Fruit fly (Drosophila melanogaster) whole organism, wandering third instar larva: ENCODE measurements around the gene PGAP2.

Experiments
- Abd-B ChIP-seq: fragments of >200 bp; optimal IDR thresholded peaks from 2 replicates; lab custom pipeline; 2017; ENCODE audit warnings: missing biosample characterization, missing genetic modification characterization
- CG32264 ChIP-seq: fragments of 200-800 bp; sonication (Bioruptor generic); optimal IDR thresholded peaks from 2 replicates; lab custom pipeline; 2016; ENCODE audit warnings: missing biosample characterization, missing genetic modification characterization
- CG9705 ChIP-seq: fragments of 200-800 bp; sonication (Bioruptor generic); optimal IDR thresholded peaks from 2 replicates; lab custom pipeline; 2018; ENCODE audit warnings: missing biosample characterization, mild to moderate bottlenecking, missing genetic modification characterization
- CrebA ChIP-seq: fragments of 200-800 bp; sonication (Bioruptor generic); optimal IDR thresholded peaks from 2 replicates; lab custom pipeline; 2016; ENCODE audit warnings: missing biosample characterization, mild to moderate bottlenecking, missing genetic modification characterization, borderline replicate concordance
- Dfd ChIP-seq: fragments of >200 bp; optimal IDR thresholded peaks from 2 replicates; lab custom pipeline; 2017; ENCODE audit warnings: missing biosample characterization, missing genetic modification characterization
- Dif ChIP-seq: fragments of 200-275, 200-300 bp; sonication (Bioruptor generic); optimal IDR thresholded peaks from 2 replicates; lab custom pipeline; 2018; ENCODE audit warnings: missing biosample characterization, missing genetic modification characterization; ENCODE audit not compliant: partially characterized antibody
- GATAd ChIP-seq: sonication (Bioruptor generic); optimal IDR thresholded peaks from 2 replicates; lab custom pipeline; 2016; ENCODE audit warnings: missing biosample characterization, missing genetic modification characterization
- HLH106 ChIP-seq: fragments of 200-800 bp; optimal IDR thresholded peaks from 3 replicates; lab custom pipeline; 2019; ENCODE audit warnings: missing biosample characterization, mild to moderate bottlenecking, missing genetic modification characterization, moderate library complexity
- Hnf4 ChIP-seq: fragments of 200-800 bp; sonication (Bioruptor generic); optimal IDR thresholded peaks from 2 replicates; lab custom pipeline; 2016; ENCODE audit warnings: missing biosample characterization, mild to moderate bottlenecking, missing genetic modification characterization
- Hr78 ChIP-seq: fragments of >200 bp; optimal IDR thresholded peaks from 2 replicates; lab custom pipeline; 2017; ENCODE audit warnings: missing biosample characterization, missing genetic modification characterization
- Hr83 ChIP-seq: fragments of 200-300 bp; sonication (Bioruptor generic); optimal IDR thresholded peaks from 2 replicates; lab custom pipeline; 2016; ENCODE audit warnings: missing biosample characterization, mild to moderate bottlenecking, missing genetic modification characterization, moderate library complexity; ENCODE audit not compliant: poor library complexity, severe bottlenecking
- Jra ChIP-seq: sonication (Bioruptor generic); optimal IDR thresholded peaks from 2 replicates; lab custom pipeline; 2016; ENCODE audit warnings: missing biosample characterization, missing genetic modification characterization
- Mio ChIP-seq: sonication (Bioruptor generic); optimal IDR thresholded peaks from 2 replicates; lab custom pipeline; 2016; ENCODE audit warnings: missing biosample characterization, missing genetic modification characterization
- Myc ChIP-seq: fragments of >200 bp; optimal IDR thresholded peaks from 2 replicates; lab custom pipeline; 2017
- N ChIP-seq: fragments of >200 bp; optimal IDR thresholded peaks from 2 replicates; lab custom pipeline; 2018; ENCODE audit warnings: missing biosample characterization, missing external identifiers, missing genetic modification characterization
- OdsH ChIP-seq: fragments of 200-800 bp; sonication (Bioruptor generic); optimal IDR thresholded peaks from 2 replicates; lab custom pipeline; 2016; ENCODE audit warnings: missing biosample characterization, mild to moderate bottlenecking, missing genetic modification characterization
- Rel ChIP-seq, 2 experiments: fragments of 200-800 bp; sonication (Bioruptor generic) in 1 of 2; optimal IDR thresholded peaks; 2 replicates in 1 of 2; 3 replicates in 1 of 2; lab custom pipeline; 2016 to 2019; ENCODE audit warnings: mild to moderate bottlenecking in 2 of 2, missing biosample characterization in 2 of 2, missing genetic modification characterization in 2 of 2, moderate library complexity in 1 of 2
- Sp1 ChIP-seq: fragments of 200-800 bp; sonication (Bioruptor generic); optimal IDR thresholded peaks from 3 replicates; lab custom pipeline; 2019; ENCODE audit warnings: missing biosample characterization, mild to moderate bottlenecking, missing genetic modification characterization, moderate library complexity
- Vsx2 ChIP-seq: fragments of 200-300, 225-300 bp; sonication (Bioruptor generic); optimal IDR thresholded peaks from 2 replicates; lab custom pipeline; 2018; ENCODE audit warnings: missing biosample characterization, missing genetic modification characterization; ENCODE audit not compliant: partially characterized antibody
- br ChIP-seq: fragments of 200-800 bp; sonication (Bioruptor generic); optimal IDR thresholded peaks from 2 replicates; lab custom pipeline; 2016; ENCODE audit warnings: missing biosample characterization, missing genetic modification characterization
- brk ChIP-seq: fragments of 200-800 bp; sonication (Bioruptor generic); optimal IDR thresholded peaks from 2 replicates; lab custom pipeline; 2016; ENCODE audit warnings: missing biosample characterization, mild to moderate bottlenecking, missing genetic modification characterization
- dl ChIP-seq, 2 experiments: fragments of 175-275, 200-275 bp in 1 of 2; fragments of 200-275 bp in 1 of 2; sonication (Bioruptor generic); optimal IDR thresholded peaks; lab custom pipeline; 2018; ENCODE audit warnings: mild to moderate bottlenecking in 2 of 2, missing biosample characterization in 2 of 2, missing genetic modification characterization in 2 of 2, moderate library complexity in 2 of 2; ENCODE audit not compliant: partially characterized antibody in 2 of 2, insufficient read depth in 1 of 2
- dmrt93B ChIP-seq: fragments of 200-800 bp; sonication (Bioruptor generic); optimal IDR thresholded peaks from 2 replicates; lab custom pipeline; 2018; ENCODE audit warnings: missing biosample characterization, mild to moderate bottlenecking, missing genetic modification characterization
- dsf ChIP-seq: sonication (Bioruptor generic); optimal IDR thresholded peaks from 2 replicates; lab custom pipeline; 2016; ENCODE audit warnings: missing biosample characterization, missing genetic modification characterization, borderline replicate concordance
- ey ChIP-seq: fragments of 200-800 bp; sonication (Bioruptor generic); optimal IDR thresholded peaks from 2 replicates; lab custom pipeline; 2016; ENCODE audit warnings: missing biosample characterization, missing genetic modification characterization
- foxo ChIP-seq, 2 experiments: fragments of 200-800 bp; sonication (Bioruptor generic); optimal IDR thresholded peaks; 2 replicates in 1 of 2; 3 replicates in 1 of 2; lab custom pipeline; 2016 to 2017; ENCODE audit warnings: missing biosample characterization in 2 of 2, missing genetic modification characterization in 2 of 2
- fru ChIP-seq: fragments of 200-800 bp; sonication (Bioruptor generic); optimal IDR thresholded peaks from 3 replicates; lab custom pipeline; 2016; ENCODE audit warnings: missing biosample characterization, mild to moderate bottlenecking, missing genetic modification characterization
- h ChIP-seq: fragments of 200-800 bp; sonication (Bioruptor generic); optimal IDR thresholded peaks from 3 replicates; lab custom pipeline; 2016; ENCODE audit warnings: missing biosample characterization, mild to moderate bottlenecking, missing genetic modification characterization
- jim ChIP-seq: fragments of 175-275, 200-325 bp; sonication (Bioruptor generic); optimal IDR thresholded peaks from 2 replicates; lab custom pipeline; 2016; ENCODE audit warnings: missing biosample characterization, mild to moderate bottlenecking, missing genetic modification characterization
- lola ChIP-seq: fragments of >200 bp; optimal IDR thresholded peaks from 2 replicates; lab custom pipeline; 2017; ENCODE audit warnings: missing biosample characterization, missing genetic modification characterization
- pan ChIP-seq: fragments of >200 bp; optimal IDR thresholded peaks from 2 replicates; lab custom pipeline; 2017
- psq ChIP-seq: fragments of 200-800 bp; sonication (Bioruptor generic); optimal IDR thresholded peaks from 3 replicates; lab custom pipeline; 2017; ENCODE audit warnings: missing biosample characterization, mild to moderate bottlenecking, missing genetic modification characterization, moderate library complexity
- rgr ChIP-seq: fragments of 200-800 bp; sonication (Bioruptor generic); optimal IDR thresholded peaks from 3 replicates; lab custom pipeline; 2016; ENCODE audit warnings: missing biosample characterization, mild to moderate bottlenecking, missing genetic modification characterization
- sage ChIP-seq: fragments of 200-800 bp; sonication (Bioruptor generic); optimal IDR thresholded peaks from 2 replicates; lab custom pipeline; 2016; ENCODE audit warnings: missing biosample characterization, mild to moderate bottlenecking, missing genetic modification characterization
- sv ChIP-seq: fragments of 200-800 bp; sonication (Bioruptor generic); optimal IDR thresholded peaks from 3 replicates; lab custom pipeline; 2016; ENCODE audit warnings: missing biosample characterization, missing genetic modification characterization
- tai ChIP-seq: sonication (Bioruptor generic); optimal IDR thresholded peaks from 2 replicates; lab custom pipeline; 2016; ENCODE audit warnings: missing biosample characterization, missing genetic modification characterization
- usp ChIP-seq: fragments of >200 bp; optimal IDR thresholded peaks from 2 replicates; lab custom pipeline; 2017; ENCODE audit warnings: missing biosample characterization, missing genetic modification characterization
- woc ChIP-seq: sonication (Bioruptor generic); optimal IDR thresholded peaks from 2 replicates; lab custom pipeline; 2016; ENCODE audit warnings: missing biosample characterization, mild to moderate bottlenecking, missing genetic modification characterization

The PGAP2 gene

dm6 chr2L:845341-846004 is 26.2 kb upstream of the PGAP2 start:
- TF ChIP-seq Mio (no peak), rgr (peak; percentile 78), Myc (lab: Kevin White, UChicago) (no peak), Vsx2 (no peak), woc (GFP tag; lab: Kevin White, UChicago) (peak; percentile 36), Hr83 (no peak), Hr78 (GFP tag; lab: Kevin White, UChicago) (no peak), tai (GFP tag; lab: Kevin White, UChicago) (no peak), fru (GFP tag; lab: Kevin White, UChicago) (peak; percentile 73), Jra (GFP tag; lab: Kevin White, UChicago) (no peak), HLH106 (tag; lab: Kevin White, UChicago) (peak; percentile 59), Sp1 (peak; percentile 46), CG32264 (GFP tag; lab: Kevin White, UChicago) (peak; percentile 32), h (GFP tag; lab: Kevin White, UChicago) (peak; percentile 64), Abd-B (GFP tag; lab: Kevin White, UChicago) (no peak), Rel (GFP tag; optimal IDR thresholded peaks at IDR 0.05; lab: Kevin White, UChicago) (no peak), Rel (tag; optimal IDR thresholded peaks at IDR 0.05; lab: Kevin White, UChicago) (no peak), lola (GFP tag; lab: Kevin White, UChicago) (no peak), Dif (GFP tag; lab: Kevin White, UChicago) (no peak), br (GFP tag; lab: Kevin White, UChicago) (peak; percentile 79), dl (GFP tag; optimal IDR thresholded peaks at IDR 0.05; lab: Kevin White, UChicago; ENCODE audit: insufficient read depth in 1 of 2, partially characterized antibody in 2 of 2) (no peak), sage (GFP tag; lab: Kevin White, UChicago) (no peak), pan (no peak), foxo (GFP tag; optimal IDR thresholded peaks at IDR 0.05; lab: Kevin White, UChicago) (peak in 1 of 2 experiments; percentile 70), CrebA (GFP tag; lab: Kevin White, UChicago) (no peak), brk (GFP tag; lab: Kevin White, UChicago) (no peak), CG9705 (GFP tag; lab: Kevin White, UChicago) (no peak), OdsH (peak; percentile 69), jim (GFP tag; lab: Kevin White, UChicago) (no peak), sv (peak; percentile 79), usp (no peak), ey (GFP tag; lab: Kevin White, UChicago) (peak; percentile 83), GATAd (no peak), Dfd (GFP tag; lab: Kevin White, UChicago) (no peak), N (no peak), Hnf4 (GFP tag; lab: Kevin White, UChicago) (peak; percentile 64), dmrt93B (GFP tag; lab: Kevin White, UChicago) (peak; percentile 37), dsf (GFP tag; lab: Kevin White, UChicago) (no peak), psq (GFP tag; lab: Kevin White, UChicago) (peak; percentile 53)
- TF ChIP-seq, all 38 proteins: peak for 15

- TF ChIP-seq br (GFP tag; lab: Kevin White, UChicago): no peak
- no peak for TF ChIP-seq sv
- TF ChIP-seq brk (GFP tag; lab: Kevin White, UChicago): no peak
- TF ChIP-seq Mio: no peak
- TF ChIP-seq h (GFP tag; lab: Kevin White, UChicago): peak; percentile 2
Measured at dm6 chr2L:843850-844791, 24.8 kb upstream of the PGAP2 start.
